Worm (Caenorhabditis elegans) whole organism, L4 larva: ENCODE data around the gene fbxb-97.

Experiments
- Y105C5A.15 ChIP-seq: fragments of 200-800 bp; sonication (Bioruptor generic); IDR thresholded peaks from 2 replicates; pipeline ENCODE4 v1.3.6; 2022; ENCODE audit warnings: missing genetic modification characterization, missing compliant biosample characterization
- aly-2 ChIP-seq: sonication (generic microtip); optimal IDR thresholded peaks from 2 replicates; lab custom pipeline; 2018; ENCODE audit warnings: missing biosample characterization, missing genetic modification characterization
- ces-1 ChIP-seq: fragments of 150-350 bp; sonication (generic microtip); optimal IDR thresholded peaks from 4 replicates; lab custom pipeline; 2014; ENCODE audit warnings: missing biosample characterization, missing genetic modification reagents, missing genetic modification characterization
- dmd-9 ChIP-seq: fragments of 200-800 bp; sonication (Bioruptor generic); IDR thresholded peaks from 2 replicates; pipeline ENCODE4 v1.3.6; 2022; ENCODE audit warnings: missing genetic modification reagents, missing genetic modification characterization, missing compliant biosample characterization
- madf-9 ChIP-seq: fragments of 200-800 bp; sonication (Bioruptor generic); conservative IDR thresholded peaks from 2 replicates; pipeline ENCODE4 v1.3.6; 2022; ENCODE audit warnings: missing genetic modification reagents, missing genetic modification characterization, missing compliant biosample characterization
- nhr-28 ChIP-seq: fragments of 150-350 bp; optimal IDR thresholded peaks from 2 replicates; lab custom pipeline; 2014; ENCODE audit warnings: missing biosample characterization, missing genetic modification characterization
- nhr-48 ChIP-seq: sonication (generic microtip); optimal IDR thresholded peaks from 2 replicates; lab custom pipeline; 2016; ENCODE audit warnings: mild to moderate bottlenecking, missing genetic modification characterization, missing compliant biosample characterization
- zfp-2 ChIP-seq: sonication (generic microtip); optimal IDR thresholded peaks from 2 replicates; lab custom pipeline; 2016; ENCODE audit warnings: mild to moderate bottlenecking, missing genetic modification characterization, missing compliant biosample characterization

The fbxb-97 gene

ce11 chrII:1806358-1806757, 41.6 kb downstream of the fbxb-97 start, which contains the start of gene C08F1.12:
TSS of gene C08F1.12 (minus strand) at chrII:1806458.
- TF ChIP-seq nhr-48 (tag; lab: Kevin White, UChicago) (no peak), madf-9 (no peak), ces-1 (GFP tag; lab: Kevin White, UChicago) (no peak), aly-2 (no peak), Y105C5A.15 (GFP tag; lab: Robert Waterston, UW) (no peak), zfp-2 (tag; lab: Kevin White, UChicago) (no peak), nhr-28 (tag; lab: Kevin White, UChicago) (no peak), dmd-9 (GFP tag; lab: Robert Waterston, UW) (no peak)
